Worm (Caenorhabditis elegans) whole organism, late embryonic: Measurements from ENCODE around the gene zipt-7.1.

ENCODE experiments used
- C08G9.2 ChIP-seq: sonication (generic microtip); optimal IDR thresholded peaks from 2 replicates; lab custom pipeline; 2016; ENCODE audit warnings: mild to moderate bottlenecking, missing genetic modification characterization, moderate library complexity, missing compliant biosample characterization
- K09A11.1 ChIP-seq: sonication (generic microtip); optimal IDR thresholded peaks from 2 replicates; lab custom pipeline; 2017; ENCODE audit warnings: antibody characterized with exemption, mild to moderate bottlenecking, missing genetic modification characterization, missing compliant biosample characterization; ENCODE audit not compliant: insufficient read depth
- T23F11.4 ChIP-seq: fragments of 200-800 bp; sonication (Bioruptor generic); optimal IDR thresholded peaks from 2 replicates; lab custom pipeline; 2018; ENCODE audit warnings: mild to moderate bottlenecking, missing genetic modification characterization, missing compliant biosample characterization
- Y22D7AL.16 ChIP-seq: sonication (generic microtip); optimal IDR thresholded peaks from 2 replicates; lab custom pipeline; 2016; ENCODE audit warnings: missing genetic modification characterization, missing compliant biosample characterization
- ahr-1 ChIP-seq: sonication (generic microtip); optimal IDR thresholded peaks from 2 replicates; lab custom pipeline; 2016; ENCODE audit warnings: missing genetic modification characterization, missing compliant biosample characterization
- ama-1 ChIP-seq: fragments of 150-350 bp; optimal IDR thresholded peaks from 2 replicates; lab custom pipeline; 2014
- ceh-14 ChIP-seq: sonication (generic microtip); optimal IDR thresholded peaks from 2 replicates; lab custom pipeline; 2016; ENCODE audit warnings: missing genotype, missing genetic modification characterization, missing compliant biosample characterization
- ceh-18 ChIP-seq: sonication (generic microtip); optimal IDR thresholded peaks from 2 replicates; lab custom pipeline; 2016; ENCODE audit warnings: missing genetic modification characterization, missing compliant biosample characterization
- ceh-19 ChIP-seq: fragments of 200-800 bp; sonication (Bioruptor generic); optimal IDR thresholded peaks from 2 replicates; lab custom pipeline; 2018; ENCODE audit warnings: mild to moderate bottlenecking, missing genetic modification characterization, missing compliant biosample characterization
- ceh-2 ChIP-seq: sonication (generic microtip); optimal IDR thresholded peaks from 2 replicates; lab custom pipeline; 2016; ENCODE audit warnings: missing genotype, missing genetic modification characterization, missing compliant biosample characterization
- ceh-30 ChIP-seq: fragments of 150-350 bp; optimal IDR thresholded peaks from 2 replicates; lab custom pipeline; 2014; ENCODE audit warnings: missing biosample characterization, missing genetic modification characterization
- ceh-31 ChIP-seq: sonication (generic microtip); optimal IDR thresholded peaks from 2 replicates; lab custom pipeline; 2016; ENCODE audit warnings: missing genetic modification characterization, missing compliant biosample characterization
- ceh-45 ChIP-seq: fragments of 200-800 bp; sonication (Bioruptor generic); IDR thresholded peaks from 2 replicates; pipeline ENCODE4 v1.3.6; 2022; ENCODE audit warnings: missing genetic modification reagents, missing genetic modification characterization, missing compliant biosample characterization
- ceh-48 ChIP-seq: sonication (generic microtip); optimal IDR thresholded peaks from 2 replicates; lab custom pipeline; 2016; ENCODE audit warnings: missing genetic modification characterization, inconsistent platforms, missing compliant biosample characterization
- ceh-6 ChIP-seq: fragments of 200-800 bp; sonication (Bioruptor generic); optimal IDR thresholded peaks from 2 replicates; lab custom pipeline; 2018; ENCODE audit warnings: mild to moderate bottlenecking, missing genetic modification characterization, missing compliant biosample characterization
- ceh-9 ChIP-seq: sonication (generic microtip); optimal IDR thresholded peaks from 2 replicates; lab custom pipeline; 2016; ENCODE audit warnings: mild to moderate bottlenecking, missing genetic modification characterization, inconsistent platforms, missing compliant biosample characterization
- che-1 ChIP-seq: sonication (generic microtip); optimal IDR thresholded peaks from 2 replicates; lab custom pipeline; 2016; ENCODE audit warnings: mild to moderate bottlenecking, missing genetic modification characterization, missing compliant biosample characterization
- dmd-4 ChIP-seq: sonication (generic microtip); optimal IDR thresholded peaks from 2 replicates; lab custom pipeline; 2016; ENCODE audit warnings: borderline replicate concordance, missing genetic modification characterization, missing compliant biosample characterization
- dve-1 ChIP-seq: sonication (generic microtip); optimal IDR thresholded peaks from 2 replicates; lab custom pipeline; 2017; ENCODE audit warnings: antibody characterized with exemption, mild to moderate bottlenecking, missing genetic modification characterization, missing compliant biosample characterization
- elt-2 ChIP-seq: sonication (generic microtip); optimal IDR thresholded peaks from 2 replicates; lab custom pipeline; 2016; ENCODE audit warnings: missing genetic modification reagents, missing genetic modification characterization, missing compliant biosample characterization
- eyg-1 ChIP-seq: sonication (generic microtip); optimal IDR thresholded peaks from 2 replicates; lab custom pipeline; 2016; ENCODE audit warnings: missing genotype, missing genetic modification characterization, missing compliant biosample characterization
- gmeb-2 ChIP-seq: sonication (generic microtip); optimal IDR thresholded peaks from 2 replicates; lab custom pipeline; 2016; ENCODE audit warnings: missing genetic modification characterization, inconsistent platforms, missing compliant biosample characterization
- hlh-13 ChIP-seq: fragments of 200-800 bp; sonication (Bioruptor generic); optimal IDR thresholded peaks from 2 replicates; lab custom pipeline; 2018; ENCODE audit warnings: mild to moderate bottlenecking, missing genetic modification characterization, missing compliant biosample characterization
- hlh-15 ChIP-seq: sonication (generic microtip); optimal IDR thresholded peaks from 2 replicates; lab custom pipeline; 2016; ENCODE audit warnings: missing genetic modification characterization, missing compliant biosample characterization
- hlh-8 ChIP-seq: sonication (generic microtip); optimal IDR thresholded peaks from 2 replicates; lab custom pipeline; 2016; ENCODE audit warnings: missing genotype, missing genetic modification characterization, missing compliant biosample characterization
- madf-2 ChIP-seq: sonication (generic microtip); optimal IDR thresholded peaks from 2 replicates; lab custom pipeline; 2017; ENCODE audit warnings: missing genetic modification characterization, missing compliant biosample characterization
- mec-3 ChIP-seq: sonication (generic microtip); optimal IDR thresholded peaks from 2 replicates; lab custom pipeline; 2016; ENCODE audit warnings: borderline replicate concordance, missing genetic modification characterization, missing compliant biosample characterization
- nhr-232 ChIP-seq: sonication (generic microtip); optimal IDR thresholded peaks from 2 replicates; lab custom pipeline; 2016; ENCODE audit warnings: missing genetic modification characterization, missing compliant biosample characterization
- npax-4 ChIP-seq: sonication (generic microtip); optimal IDR thresholded peaks from 2 replicates; lab custom pipeline; 2016; ENCODE audit warnings: missing genetic modification characterization, missing compliant biosample characterization
- odd-2 ChIP-seq: sonication (generic microtip); optimal IDR thresholded peaks from 2 replicates; lab custom pipeline; 2017; ENCODE audit warnings: antibody characterized with exemption, mild to moderate bottlenecking, missing genetic modification characterization, missing compliant biosample characterization
- pag-3 ChIP-seq: sonication (generic microtip); optimal IDR thresholded peaks from 2 replicates; lab custom pipeline; 2016; ENCODE audit warnings: missing compliant biosample characterization, missing genetic modification characterization, borderline replicate concordance
- pat-9 ChIP-seq: fragments of 200-800 bp; sonication (Bioruptor generic); optimal IDR thresholded peaks from 2 replicates; lab custom pipeline; 2018; ENCODE audit warnings: mild to moderate bottlenecking, missing genetic modification characterization, moderate library complexity, missing compliant biosample characterization
- pqm-1 ChIP-seq: sonication (generic microtip); optimal IDR thresholded peaks from 2 replicates; lab custom pipeline; 2016; ENCODE audit warnings: missing genetic modification characterization, missing compliant biosample characterization
- pros-1 ChIP-seq: fragments of 150-350 bp; optimal IDR thresholded peaks from 2 replicates; lab custom pipeline; 2014; ENCODE audit warnings: missing biosample characterization, missing genetic modification reagents, missing genetic modification characterization
- ref-2 ChIP-seq: sonication (generic microtip); optimal IDR thresholded peaks from 2 replicates; lab custom pipeline; 2016; ENCODE audit warnings: missing genetic modification characterization, missing compliant biosample characterization
- rnt-1 ChIP-seq: sonication (generic microtip); optimal IDR thresholded peaks from 2 replicates; lab custom pipeline; 2016; ENCODE audit warnings: missing genetic modification characterization, missing compliant biosample characterization
- sdc-2 ChIP-seq: sonication (generic microtip); optimal IDR thresholded peaks from 2 replicates; lab custom pipeline; 2016; ENCODE audit warnings: missing genotype, missing genetic modification characterization, missing compliant biosample characterization
- sox-2 ChIP-seq: fragments of 200-800 bp; sonication (Bioruptor generic); IDR thresholded peaks from 2 replicates; pipeline ENCODE4 v1.3.6; 2022; ENCODE audit warnings: missing genetic modification reagents, missing genetic modification characterization, missing compliant biosample characterization
- sox-4 ChIP-seq: sonication (generic microtip); optimal IDR thresholded peaks from 2 replicates; lab custom pipeline; 2017; ENCODE audit warnings: mild to moderate bottlenecking, missing genetic modification characterization, inconsistent platforms, missing compliant biosample characterization
- syd-9 ChIP-seq: sonication (generic microtip); optimal IDR thresholded peaks from 2 replicates; lab custom pipeline; 2016; ENCODE audit warnings: mild to moderate bottlenecking, missing genetic modification characterization, moderate library complexity, missing compliant biosample characterization
- tbx-2 ChIP-seq: sonication (generic microtip); optimal IDR thresholded peaks from 2 replicates; lab custom pipeline; 2016; ENCODE audit warnings: missing genetic modification characterization, missing compliant biosample characterization
- ttx-3 ChIP-seq: sonication (generic microtip); optimal IDR thresholded peaks from 2 replicates; lab custom pipeline; 2016; ENCODE audit warnings: missing genetic modification reagents, missing genetic modification characterization, missing compliant biosample characterization
- unc-3 ChIP-seq, 2 experiments: fragments of 200-800 bp in 1 of 2; sonication (Bioruptor generic) in 1 of 2; sonication (generic microtip) in 1 of 2; conservative IDR thresholded peaks in 1 of 2; optimal IDR thresholded peaks in 1 of 2; 2 replicates each; pipeline versions ENCODE4 v1.3.6 to Lab custom; 2016 to 2022; ENCODE audit warnings: missing compliant biosample characterization in 2 of 2, missing genetic modification characterization in 2 of 2, missing genetic modification reagents in 1 of 2
- ztf-16 ChIP-seq: sonication (generic microtip); optimal IDR thresholded peaks from 2 replicates; lab custom pipeline; 2017; ENCODE audit warnings: missing genetic modification characterization, missing compliant biosample characterization

Gene zipt-7.1

DNA sequence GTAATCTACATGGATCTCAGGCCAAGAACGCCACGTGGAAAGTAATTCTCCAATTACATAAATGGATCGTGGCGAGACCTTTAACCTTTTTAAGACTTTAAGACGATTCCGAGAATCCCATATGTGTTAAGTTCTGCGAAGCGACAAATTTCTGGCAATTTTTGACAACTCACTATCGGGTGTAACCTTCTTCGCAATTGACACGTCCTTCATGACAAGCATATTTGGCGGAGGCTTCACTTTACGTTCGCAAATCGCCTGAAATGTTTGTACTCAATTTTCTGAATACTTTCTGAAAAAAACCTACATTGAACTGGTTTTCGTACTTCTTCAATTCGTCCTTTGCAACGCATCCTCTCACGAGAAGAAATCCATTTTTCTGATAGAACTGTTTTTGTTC is 29.1 kb downstream of the zipt-7.1 start:
- no peak for TF ChIP-seq ceh-14 (tag; lab: Kevin White, UChicago)
- no peak for TF ChIP-seq ceh-30
- no peak for TF ChIP-seq elt-2 (tag; lab: Kevin White, UChicago)
- TF ChIP-seq sox-4 (tag; lab: Kevin White, UChicago) = no peak
- no peak for TF ChIP-seq eyg-1 (tag; lab: Kevin White, UChicago)
- no peak for TF ChIP-seq ceh-48 (tag; lab: Kevin White, UChicago)
- TF ChIP-seq gmeb-2 (tag; lab: Kevin White, UChicago) = no peak
- TF ChIP-seq dve-1 (tag; lab: Kevin White, UChicago) = no peak

DNA sequence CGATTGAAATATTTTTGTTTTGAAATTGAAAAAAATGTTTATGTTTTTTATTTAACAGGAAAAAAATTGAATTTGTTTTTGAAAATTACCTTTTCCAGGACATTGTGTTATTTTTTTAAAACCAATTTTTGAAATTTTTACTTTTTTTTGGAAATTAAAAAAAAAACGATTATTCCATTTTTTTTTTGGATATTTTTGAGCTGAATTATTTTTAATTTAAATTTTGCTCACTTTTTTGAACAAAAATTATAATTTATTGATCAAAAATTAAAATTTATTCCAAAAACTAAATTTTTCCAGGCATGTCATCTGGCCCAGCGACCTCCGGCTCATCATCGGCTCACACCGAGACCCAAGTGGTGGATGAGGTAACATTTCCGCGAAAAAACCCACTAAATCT is 32.9 kb downstream of the zipt-7.1 start, which contains the start of gene gtf-2E1:
gtf-2E1 (plus strand) TSS at position 301 of the 400 bp plus-strand sequence.
- no peak for TF ChIP-seq ceh-30
- no peak for TF ChIP-seq hlh-15
- no peak for TF ChIP-seq ref-2
- no peak for TF ChIP-seq odd-2 (tag; lab: Kevin White, UChicago)

DNA sequence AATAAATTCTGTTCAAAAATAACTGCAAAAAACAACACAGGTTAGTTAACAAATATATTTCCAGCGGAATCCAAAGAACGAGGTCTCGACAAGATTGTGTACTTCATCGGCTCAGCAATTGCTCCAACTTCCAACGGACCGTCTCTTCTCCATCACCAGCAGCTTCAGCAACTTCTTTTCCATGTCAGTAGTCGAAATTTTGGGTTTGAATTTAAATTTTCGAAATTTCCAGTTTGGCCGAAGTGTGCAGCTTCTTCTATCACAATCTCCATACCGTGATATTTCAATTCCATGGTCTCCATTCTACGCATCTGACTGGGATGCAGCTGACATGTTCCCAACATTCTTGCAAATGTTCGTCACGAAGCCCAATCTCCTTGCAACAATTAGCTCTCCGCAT is 34.5 kb downstream of the zipt-7.1 start:
- TF ChIP-seq tbx-2 (tag; lab: Kevin White, UChicago) (no peak), ceh-18 (tag; lab: Kevin White, UChicago) (no peak), odd-2 (tag; lab: Kevin White, UChicago) (no peak), ttx-3 (tag; lab: Kevin White, UChicago) (no peak), pqm-1 (tag; lab: Kevin White, UChicago) (no peak), ceh-45 (GFP tag; lab: Robert Waterston, UW) (no peak), eyg-1 (tag; lab: Kevin White, UChicago) (no peak), C08G9.2 (no peak), unc-3 (GFP tag; conservative IDR thresholded peaks at IDR 0.05; lab: Robert Waterston, UW) (no peak), unc-3 (tag; optimal IDR thresholded peaks at IDR 0.05; lab: Kevin White, UChicago) (no peak), ama-1 (lab: Kevin White, UChicago) (no peak), pag-3 (tag; lab: Kevin White, UChicago) (no peak), pat-9 (tag; lab: Kevin White, UChicago) (no peak), ahr-1 (tag; lab: Kevin White, UChicago) (no peak), dmd-4 (no peak)

DNA sequence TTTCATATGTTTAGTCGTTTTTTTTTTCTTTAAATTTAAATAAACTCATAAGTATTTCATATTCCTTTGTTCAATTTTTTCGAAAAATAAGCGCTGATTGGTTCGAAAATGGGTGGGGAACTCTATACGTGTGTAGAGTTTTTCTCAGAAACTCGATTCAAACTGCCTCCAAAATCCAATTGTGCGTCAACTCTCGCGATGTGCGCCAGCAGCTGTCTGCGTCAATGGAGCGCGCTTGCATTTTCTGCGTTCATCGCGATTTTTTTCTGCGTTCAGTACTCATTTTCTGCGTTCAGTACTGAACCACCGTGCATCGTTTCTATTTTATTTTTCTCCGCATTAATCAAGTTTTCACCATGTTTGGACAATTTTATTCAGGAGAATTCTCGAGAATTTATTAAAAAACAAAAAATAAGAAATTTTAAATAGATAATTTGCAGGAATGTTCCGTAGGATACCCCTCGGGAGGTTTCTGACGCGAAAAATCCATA is 38.2 kb downstream of the zipt-7.1 start, which contains the start of gene eelo-2:
eelo-2 (plus strand) TSS at position 441 of the 491 bp plus-strand sequence.
- peak; percentile 69 for TF ChIP-seq ztf-16 (tag; lab: Kevin White, UChicago)
- peak; percentile 10 for TF ChIP-seq Y22D7AL.16
- TF ChIP-seq ceh-19 = peak; percentile 6
- peak; percentile 51 for TF ChIP-seq pat-9 (tag; lab: Kevin White, UChicago)
- peak; percentile 40 for TF ChIP-seq K09A11.1 (tag; lab: Kevin White, UChicago)
- no peak for TF ChIP-seq T23F11.4 (GFP tag; lab: Kevin White, UChicago)
- TF ChIP-seq ttx-3 (tag; lab: Kevin White, UChicago) = peak; percentile 6
- TF ChIP-seq pqm-1 (tag; lab: Kevin White, UChicago) = peak; percentile 84
- TF ChIP-seq nhr-232 (tag; lab: Kevin White, UChicago) = no peak
- peak; percentile 68 for TF ChIP-seq rnt-1 (tag; lab: Kevin White, UChicago)
- peak; percentile 53 for TF ChIP-seq ceh-6 (GFP tag; lab: Kevin White, UChicago)
- peak; percentile 92 for TF ChIP-seq pros-1
- TF ChIP-seq ceh-45 (GFP tag; lab: Robert Waterston, UW) = no peak
- TF ChIP-seq ceh-14 (tag; lab: Kevin White, UChicago) = peak; percentile 49
- no peak for TF ChIP-seq mec-3 (tag; lab: Kevin White, UChicago)
- peak; percentile 20 for TF ChIP-seq hlh-8 (tag; lab: Kevin White, UChicago)
- no peak for TF ChIP-seq sox-4 (tag; lab: Kevin White, UChicago)
- peak; percentile 94 for TF ChIP-seq ceh-18 (tag; lab: Kevin White, UChicago)
- peak; percentile 49 for TF ChIP-seq ceh-2 (tag; lab: Kevin White, UChicago)
- TF ChIP-seq ahr-1 (tag; lab: Kevin White, UChicago) = peak; percentile 2
- no peak for TF ChIP-seq che-1 (tag; lab: Kevin White, UChicago)
- no peak for TF ChIP-seq eyg-1 (tag; lab: Kevin White, UChicago)
- TF ChIP-seq hlh-13 (GFP tag; lab: Kevin White, UChicago) = no peak
- peak; percentile 46 for TF ChIP-seq C08G9.2
- no peak for TF ChIP-seq ceh-9 (tag; lab: Kevin White, UChicago)
- TF ChIP-seq sox-2 (GFP tag; lab: Robert Waterston, UW) = 0 out of 2 replicates have a peak, but pooled peaks have one; percentile 34
- peak; percentile 54 for TF ChIP-seq gmeb-2 (tag; lab: Kevin White, UChicago)
- TF ChIP-seq syd-9 (tag; lab: Kevin White, UChicago) = peak; percentile 22
- no peak for TF ChIP-seq npax-4 (tag; lab: Kevin White, UChicago)
- TF ChIP-seq hlh-15 = no peak
- peak; percentile 46 for TF ChIP-seq sdc-2
- TF ChIP-seq ceh-31 = peak; percentile 86
- TF ChIP-seq madf-2 (tag; lab: Kevin White, UChicago) = peak; percentile 33
